Worm (Caenorhabditis elegans): Measurements from ENCODE around the gene dhs-18.
A peak's percentile ranks its signal among the peaks of the same experiment; 100 is the strongest.

dhs-18 gene

ce11 chrV:11082475-11082874 lies 35.8 kb upstream of the dhs-18 start (continued):
- TF ChIP-seq lsy-2 (tag; optimal IDR thresholded peaks at IDR 0.05) = peak; percentile 13 to 36
- no peak for TF ChIP-seq zip-2 (tag; optimal IDR thresholded peaks at IDR 0.05)
- TF ChIP-seq attf-4 (tag; optimal IDR thresholded peaks at IDR 0.05) = no peak
- TF ChIP-seq ceh-82 (tag; optimal IDR thresholded peaks at IDR 0.05) = no peak
- no peak for TF ChIP-seq ztf-11 (tag; optimal IDR thresholded peaks at IDR 0.05)
- no peak for TF ChIP-seq Y48G9A.11 (GFP tag; IDR thresholded peaks at IDR 0.05)
- no peak for TF ChIP-seq D1046.2 (GFP tag; IDR thresholded peaks at IDR 0.05)
- no peak for TF ChIP-seq F49E8.2 (tag; optimal IDR thresholded peaks at IDR 0.05; ENCODE audit: borderline replicate concordance)
- no peak for TF ChIP-seq daf-19 (GFP tag; conservative IDR thresholded peaks at IDR 0.05)
- TF ChIP-seq aha-1 (tag) = peak; percentile 94
- no peak for TF ChIP-seq nhr-6 (tag; optimal IDR thresholded peaks at IDR 0.05)
- TF ChIP-seq ceh-28 (tag; optimal IDR thresholded peaks at IDR 0.05) = no peak
- TF ChIP-seq jun-1 (tag; optimal IDR thresholded peaks at IDR 0.05) = no peak
- no peak for TF ChIP-seq dpl-1 (GFP tag; optimal IDR thresholded peaks at IDR 0.05)
- TF ChIP-seq tra-1 (GFP tag; IDR thresholded peaks at IDR 0.05) = 0 out of 2 replicates have a peak, but pooled peaks have one; percentile 48
- TF ChIP-seq ctbp-1 (GFP tag; IDR thresholded peaks at IDR 0.05) = no peak
- no peak for TF ChIP-seq nhr-25 (tag; optimal IDR thresholded peaks at IDR 0.05; ENCODE audit: borderline replicate concordance, insufficient read depth)
- TF ChIP-seq F44E2.7 (GFP tag; IDR thresholded peaks at IDR 0.05) = no peak
- peak; percentile 58 for TF ChIP-seq T26A8.4 (GFP tag; IDR thresholded peaks at IDR 0.05)
- TF ChIP-seq duxl-1 (tag; optimal IDR thresholded peaks at IDR 0.05; ENCODE audit: poor library complexity) = no peak
- TF ChIP-seq dmd-6 (GFP tag; IDR thresholded peaks at IDR 0.05) = peak; percentile 32; the same call in 1 of the 2 replicates
- TF ChIP-seq F37D6.2 (tag; optimal IDR thresholded peaks at IDR 0.05) = no peak
- TF ChIP-seq ZK337.2 (GFP tag; IDR thresholded peaks at IDR 0.05) = no peak
- no peak for TF ChIP-seq mxl-2 (GFP tag; conservative IDR thresholded peaks at IDR 0.05)
- TF ChIP-seq pha-4 (GFP tag; IDR thresholded peaks at IDR 0.05) = peak; percentile 47; the same call in 1 of the 2 replicates
- no peak for TF ChIP-seq pha-4 (tag; optimal IDR thresholded peaks at IDR 0.05)
- TF ChIP-seq nhr-77 (tag; optimal IDR thresholded peaks at IDR 0.05) = no peak
- no peak for TF ChIP-seq madf-5 (GFP tag; IDR thresholded peaks at IDR 0.05)
- TF ChIP-seq egl-43 (GFP tag; IDR thresholded peaks at IDR 0.05) = no peak
- TF ChIP-seq dve-1 (tag; optimal IDR thresholded peaks at IDR 0.05; ENCODE audit: insufficient read depth) = peak; percentile 11
- no peak for TF ChIP-seq ZK546.5 (tag; optimal IDR thresholded peaks at IDR 0.05)
- TF ChIP-seq zfp-2 (tag; optimal IDR thresholded peaks at IDR 0.05) = no peak
- TF ChIP-seq spr-1 (tag; optimal IDR thresholded peaks at IDR 0.05) = no peak
- peak; percentile 32 for TF ChIP-seq nhr-28 (tag; optimal IDR thresholded peaks at IDR 0.05)
- TF ChIP-seq ceh-32 (tag; optimal IDR thresholded peaks at IDR 0.05; ENCODE audit: poor library complexity) = no peak
- TF ChIP-seq ceh-44 (GFP tag; IDR thresholded peaks at IDR 0.05) = no peak
- peak in 1 of 2 experiments; percentile 96 for TF ChIP-seq daf-16 (GFP tag; optimal IDR thresholded peaks at IDR 0.05)
- TF ChIP-seq daf-16 (tag; optimal IDR thresholded peaks at IDR 0.05) = no peak
- TF ChIP-seq ztf-7 (tag; optimal IDR thresholded peaks at IDR 0.05) = no peak
- TF ChIP-seq mdt-29 (GFP tag; IDR thresholded peaks at IDR 0.05) = no peak
- no peak for TF ChIP-seq snpc-4 (tag; optimal IDR thresholded peaks at IDR 0.05)
- no peak for TF ChIP-seq zfp-3 (GFP tag; conservative IDR thresholded peaks at IDR 0.05)
- TF ChIP-seq egl-27 (tag; optimal IDR thresholded peaks at IDR 0.05) = no peak
- no peak for TF ChIP-seq lin-1 (GFP tag; IDR thresholded peaks at IDR 0.05)
- TF ChIP-seq fkh-10 (GFP tag; optimal IDR thresholded peaks at IDR 0.05) = no peak
- no peak for TF ChIP-seq rbr-2 (tag; optimal IDR thresholded peaks at IDR 0.05)
- no peak for TF ChIP-seq madf-9 (GFP tag; conservative IDR thresholded peaks at IDR 0.05)
- TF ChIP-seq vab-7 (GFP tag; IDR thresholded peaks at IDR 0.05) = no peak
- peak; percentile 78 for TF ChIP-seq hlh-11 (tag; optimal IDR thresholded peaks at IDR 0.05)
- TF ChIP-seq lim-7 (GFP tag; IDR thresholded peaks at IDR 0.05) = no peak
- no peak for TF ChIP-seq php-3 (GFP tag; IDR thresholded peaks at IDR 0.05)
- TF ChIP-seq dmd-8 (GFP tag; IDR thresholded peaks at IDR 0.05) = 0 out of 2 replicates have a peak, but pooled peaks have one; percentile 9
